Worm (Caenorhabditis elegans) whole organism, young adult: Measurements from ENCODE around the gene F58G11.4.

Experiments
- C17E4.6 ChIP-seq: fragments of 200-800 bp; sonication (Bioruptor generic); IDR thresholded peaks from 2 replicates; pipeline ENCODE4 v1.3.6; 2022; ENCODE audit warnings: missing genetic modification reagents, missing genetic modification characterization, missing compliant biosample characterization
- K11D2.4 ChIP-seq: fragments of 200-800 bp; sonication (Bioruptor generic); IDR thresholded peaks from 2 replicates; pipeline ENCODE4 v1.3.6; 2022; ENCODE audit warnings: missing genetic modification reagents, missing genetic modification characterization, missing compliant biosample characterization
- T07F8.4 ChIP-seq: sonication (generic microtip); optimal IDR thresholded peaks from 2 replicates; lab custom pipeline; 2016; ENCODE audit warnings: mild to moderate bottlenecking, missing genetic modification characterization, moderate library complexity, missing compliant biosample characterization
- Y79H2A.3 ChIP-seq: fragments of 200-800 bp; sonication (Bioruptor generic); conservative IDR thresholded peaks from 2 replicates; pipeline ENCODE4 v1.3.6; 2022; ENCODE audit warnings: missing genetic modification reagents, missing genetic modification characterization, missing compliant biosample characterization
- akir-1 ChIP-seq: fragments of 200-800 bp; sonication (Bioruptor generic); optimal IDR thresholded peaks from 2 replicates; lab custom pipeline; 2018; ENCODE audit warnings: mild to moderate bottlenecking, missing genetic modification characterization, moderate library complexity, missing compliant biosample characterization
- dpl-1 ChIP-seq: fragments of 150-350 bp; optimal IDR thresholded peaks from 2 replicates; lab custom pipeline; 2014; ENCODE audit warnings: missing biosample characterization, missing genetic modification reagents, missing genetic modification characterization
- him-1 ChIP-seq: sonication (generic microtip); optimal IDR thresholded peaks from 2 replicates; lab custom pipeline; 2016; ENCODE audit warnings: missing genotype, missing genetic modification reagents, missing genetic modification characterization, missing compliant biosample characterization
- madf-3 ChIP-seq: fragments of 200-800 bp; sonication (Bioruptor generic); IDR thresholded peaks from 2 replicates; pipeline ENCODE4 v1.3.6; 2022; ENCODE audit warnings: missing genetic modification reagents, missing genetic modification characterization, missing compliant biosample characterization
- pha-4 ChIP-seq: fragments of 150-350 bp; sonication (generic microtip); optimal IDR thresholded peaks from 2 replicates; lab custom pipeline; 2014; ENCODE audit warnings: missing biosample characterization, missing genetic modification reagents, missing genetic modification characterization
- unc-62 ChIP-seq: fragments of 150-350 bp; optimal IDR thresholded peaks from 2 replicates; lab custom pipeline; 2014; ENCODE audit warnings: missing biosample characterization, missing genetic modification reagents, missing genetic modification characterization
- xnd-1 ChIP-seq: sonication (generic microtip); optimal IDR thresholded peaks from 2 replicates; lab custom pipeline; 2016; ENCODE audit warnings: missing genotype, missing genetic modification reagents, missing genetic modification characterization, missing compliant biosample characterization
- ztf-28 ChIP-seq: fragments of 200-800 bp; sonication (Bioruptor generic); IDR thresholded peaks from 2 replicates; pipeline ENCODE4 v1.3.6; 2022; ENCODE audit warnings: missing genetic modification reagents, missing genetic modification characterization, missing compliant biosample characterization

ce11 chrV:13694103-13694502 lies 21.7 kb downstream of the F58G11.4 start:
- TF ChIP-seq ztf-28 (GFP tag; lab: Robert Waterston, UW) (no peak), madf-3 (GFP tag; lab: Robert Waterston, UW) (no peak), unc-62 (GFP tag; lab: Kevin White, UChicago) (no peak), xnd-1 (tag; lab: Kevin White, UChicago) (no peak), T07F8.4 (no peak), C17E4.6 (GFP tag; lab: Robert Waterston, UW) (no peak), him-1 (tag; lab: Kevin White, UChicago) (no peak), Y79H2A.3 (GFP tag; lab: Robert Waterston, UW) (no peak), K11D2.4 (no peak), akir-1 (no peak), dpl-1 (GFP tag; lab: Kevin White, UChicago) (no peak), pha-4 (tag; lab: Kevin White, UChicago) (no peak)
